Fruit fly (Drosophila melanogaster) whole organism, embryonic: ENCODE data around the gene Ced-12.

Experiments used
- CG15073 ChIP-seq: fragments of 200-800 bp; sonication (Bioruptor generic); optimal IDR thresholded peaks from 2 replicates; lab custom pipeline; 2016; ENCODE audit warnings: missing biosample characterization, missing genetic modification characterization
- CG17186 ChIP-seq: fragments of 200-800 bp; sonication (Bioruptor generic); optimal IDR thresholded peaks from 3 replicates; lab custom pipeline; 2017; ENCODE audit warnings: missing biosample characterization, missing genetic modification reagents, missing genetic modification characterization
- CG3995 ChIP-seq: fragments of 200-800 bp; sonication (Bioruptor generic); optimal IDR thresholded peaks from 3 replicates; lab custom pipeline; 2016; ENCODE audit warnings: missing biosample characterization, missing genetic modification characterization
- ash1 ChIP-seq: fragments of 200-800 bp; sonication (Bioruptor generic); optimal IDR thresholded peaks from 2 replicates; lab custom pipeline; 2018; ENCODE audit warnings: missing biosample characterization, mild to moderate bottlenecking, missing genetic modification characterization
- caup ChIP-seq: fragments of 200-800 bp; sonication (Bioruptor generic); optimal IDR thresholded peaks from 3 replicates; lab custom pipeline; 2017; ENCODE audit warnings: missing biosample characterization, mild to moderate bottlenecking, missing genetic modification characterization, moderate library complexity; ENCODE audit not compliant: severe bottlenecking
- pb ChIP-seq: fragments of 200-800 bp; sonication (Bioruptor generic); optimal IDR thresholded peaks from 3 replicates; lab custom pipeline; 2016; ENCODE audit warnings: missing biosample characterization, missing genetic modification characterization

DNA sequence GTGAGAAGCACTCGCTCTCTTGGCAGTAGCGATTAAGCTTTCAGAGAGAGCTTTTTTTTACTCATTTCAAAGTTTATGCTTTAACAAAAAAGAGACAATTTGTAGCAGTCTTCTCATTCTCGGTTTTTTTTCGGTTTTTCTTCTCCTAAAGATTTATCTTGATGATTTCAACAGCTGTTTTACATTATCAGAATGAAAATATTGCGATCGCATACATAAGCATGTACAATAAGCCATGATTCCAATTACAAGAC lies 36.4 kb downstream of the Ced-12 start:
- TF ChIP-seq caup (no peak), CG15073 (GFP tag; lab: Kevin White, UChicago) (no peak), CG3995 (GFP tag; lab: Kevin White, UChicago) (no peak), CG17186 (no peak), ash1 (no peak), pb (GFP tag; lab: Kevin White, UChicago) (no peak)
